Fruit fly (Drosophila melanogaster) whole organism, embryonic: ENCODE data around the gene Pex11c.

ENCODE experiments used
- CG10979 ChIP-seq: fragments of 200-800 bp; sonication (Bioruptor generic); optimal IDR thresholded peaks from 2 replicates; lab custom pipeline; 2018; ENCODE audit warnings: missing biosample characterization, mild to moderate bottlenecking, missing genetic modification characterization, moderate library complexity
- CG11456 ChIP-seq: fragments of 200-800 bp; sonication (Bioruptor generic); IDR thresholded peaks from 3 replicates; pipeline ENCODE4 v1.3.6; 2022; ENCODE audit warnings: missing biosample characterization, missing genetic modification characterization
- CG11695 ChIP-seq: fragments of 200-800 bp; sonication (Bioruptor generic); IDR thresholded peaks from 3 replicates; pipeline ENCODE4 v1.3.6; 2022; ENCODE audit warnings: missing biosample characterization, missing genetic modification characterization
- CG11696 ChIP-seq: fragments of 200-800 bp; sonication (Bioruptor generic); IDR thresholded peaks from 2 replicates; pipeline ENCODE4 v1.3.6; 2022; ENCODE audit warnings: missing biosample characterization, missing genetic modification characterization
- CG12299 ChIP-seq: fragments of 200-800 bp; sonication (Bioruptor generic); optimal IDR thresholded peaks from 2 replicates; lab custom pipeline; 2018; ENCODE audit warnings: missing biosample characterization, mild to moderate bottlenecking, missing genetic modification characterization
- CG1233 ChIP-seq: fragments of 200-800 bp; sonication (Bioruptor generic); optimal IDR thresholded peaks from 4 replicates; lab custom pipeline; 2018; ENCODE audit warnings: missing biosample characterization, mild to moderate bottlenecking, missing genetic modification characterization
- CG13624 ChIP-seq: fragments of 200-800 bp; sonication (Bioruptor generic); optimal IDR thresholded peaks from 2 replicates; lab custom pipeline; 2016; ENCODE audit warnings: missing biosample characterization, missing genetic modification characterization
- CG15269 ChIP-seq: fragments of 200-800 bp; sonication (Bioruptor generic); optimal IDR thresholded peaks from 2 replicates; lab custom pipeline; 2018; ENCODE audit warnings: missing biosample characterization, mild to moderate bottlenecking, missing genetic modification characterization, moderate library complexity
- CG15479 ChIP-seq: fragments of 200-800 bp; sonication (Bioruptor generic); optimal IDR thresholded peaks from 3 replicates; lab custom pipeline; 2019; ENCODE audit warnings: missing biosample characterization, mild to moderate bottlenecking, missing genetic modification characterization, moderate library complexity
- CG16813 ChIP-seq: fragments of 200-800 bp; sonication (Bioruptor generic); IDR thresholded peaks from 3 replicates; pipeline ENCODE4 v1.3.6; 2022; ENCODE audit warnings: missing biosample characterization, missing genetic modification characterization; ENCODE audit not compliant: partially characterized antibody
- CG17829 ChIP-seq: fragments of 200-800 bp; optimal IDR thresholded peaks from 2 replicates; lab custom pipeline; 2019; ENCODE audit warnings: missing biosample characterization, mild to moderate bottlenecking, missing genetic modification characterization, moderate library complexity
- CG2120 ChIP-seq: fragments of 200-800 bp; sonication (Bioruptor generic); optimal IDR thresholded peaks from 3 replicates; lab custom pipeline; 2016; ENCODE audit warnings: missing biosample characterization, missing genetic modification characterization
- CG2678 ChIP-seq: fragments of 200-800 bp; sonication (Bioruptor generic); optimal IDR thresholded peaks from 3 replicates; lab custom pipeline; 2019; ENCODE audit warnings: missing biosample characterization, mild to moderate bottlenecking, missing genetic modification characterization, moderate library complexity
- CG2889 ChIP-seq: fragments of 200-800 bp; sonication (Bioruptor generic); IDR thresholded peaks from 3 replicates; pipeline ENCODE4 v1.3.6; 2022; ENCODE audit warnings: missing biosample characterization, missing genetic modification characterization
- CG3407 ChIP-seq: fragments of 200-800 bp; sonication (Bioruptor generic); optimal IDR thresholded peaks from 2 replicates; lab custom pipeline; 2018; ENCODE audit warnings: missing biosample characterization, mild to moderate bottlenecking, missing genetic modification characterization
- CG4617 ChIP-seq: fragments of 200-800 bp; sonication (Bioruptor generic); optimal IDR thresholded peaks from 3 replicates; lab custom pipeline; 2016; ENCODE audit warnings: missing biosample characterization, missing genetic modification characterization, borderline replicate concordance
- CG4707 ChIP-seq: fragments of 200-800 bp; sonication (Bioruptor generic); optimal IDR thresholded peaks from 2 replicates; lab custom pipeline; 2018; ENCODE audit warnings: missing biosample characterization, mild to moderate bottlenecking, missing genetic modification characterization, moderate library complexity
- CG6272 ChIP-seq: fragments of 200-800 bp; sonication (Bioruptor generic); IDR thresholded peaks from 2 replicates; pipeline ENCODE4 v1.3.6; 2022; ENCODE audit warnings: missing biosample characterization, missing genetic modification characterization
- CG6683 ChIP-seq: fragments of 200-800 bp; sonication (Bioruptor generic); optimal IDR thresholded peaks from 2 replicates; lab custom pipeline; 2017; ENCODE audit warnings: missing biosample characterization, mild to moderate bottlenecking, missing genetic modification characterization, missing genetic modification reagents
- CG9727 ChIP-seq: fragments of 200-800 bp; sonication (Bioruptor generic); optimal IDR thresholded peaks from 3 replicates; lab custom pipeline; 2017; ENCODE audit warnings: missing biosample characterization, mild to moderate bottlenecking, missing genetic modification characterization
- CG9932 ChIP-seq: fragments of 200-800 bp; sonication (Bioruptor generic); IDR thresholded peaks from 2 replicates; pipeline ENCODE4 v1.3.6; 2022; ENCODE audit warnings: missing biosample characterization, missing genetic modification characterization
- Chrac-16 ChIP-seq: fragments of 200-800 bp; sonication (Bioruptor generic); optimal IDR thresholded peaks from 3 replicates; lab custom pipeline; 2016; ENCODE audit warnings: missing biosample characterization, missing genetic modification characterization
- Gug ChIP-seq: fragments of 200-800 bp; sonication (Bioruptor generic); IDR thresholded peaks from 4 replicates; pipeline ENCODE4 v1.3.6; 2022; ENCODE audit warnings: missing biosample characterization, missing genetic modification characterization
- H2.0 ChIP-seq: fragments of 200-800 bp; sonication (Bioruptor generic); IDR thresholded peaks from 2 replicates; pipeline ENCODE4 v1.3.6; 2022; ENCODE audit warnings: missing biosample characterization, missing genetic modification characterization
- HLHmδ ChIP-seq: fragments of 200-800 bp; sonication (Bioruptor generic); optimal IDR thresholded peaks from 2 replicates; lab custom pipeline; 2018; ENCODE audit warnings: missing biosample characterization, mild to moderate bottlenecking, missing genetic modification characterization, moderate library complexity
- Kr ChIP-seq: fragments of 200-800 bp; sonication (Bioruptor generic); optimal IDR thresholded peaks from 2 replicates; lab custom pipeline; 2017; ENCODE audit warnings: missing biosample characterization, mild to moderate bottlenecking, missing genetic modification characterization
- Mrtf ChIP-seq: fragments of 200-800 bp; sonication (Bioruptor generic); IDR thresholded peaks from 3 replicates; pipeline ENCODE4 v1.3.6; 2022; ENCODE audit warnings: missing biosample characterization, missing genetic modification characterization
- Oaz ChIP-seq: fragments of 200-800 bp; sonication (Bioruptor generic); IDR thresholded peaks from 2 replicates; pipeline ENCODE4 v1.3.6; 2022; ENCODE audit warnings: missing biosample characterization, missing genetic modification characterization
- Rx ChIP-seq: fragments of 200-800 bp; sonication (Bioruptor generic); IDR thresholded peaks from 2 replicates; pipeline ENCODE4 v1.3.6; 2022; ENCODE audit warnings: missing biosample characterization, missing genetic modification characterization
- Side ChIP-seq: fragments of 200-800 bp; sonication (Bioruptor generic); optimal IDR thresholded peaks from 2 replicates; lab custom pipeline; 2016; ENCODE audit warnings: missing biosample characterization, missing genetic modification characterization
- Stat92E ChIP-seq, 3 experiments: fragments of >200 bp in 2 of 3; fragments of 200-800 bp in 1 of 3; sonication (Bioruptor generic) in 1 of 3; optimal IDR thresholded peaks; 2 replicates each; lab custom pipeline; 2017 to 2019; ENCODE audit warnings: missing biosample characterization in 3 of 3, missing genetic modification characterization in 3 of 3, mild to moderate bottlenecking in 1 of 3, moderate library complexity in 1 of 3
- Xbp1 ChIP-seq: fragments of 200-800 bp; sonication (Bioruptor generic); optimal IDR thresholded peaks from 3 replicates; lab custom pipeline; 2016; ENCODE audit warnings: missing biosample characterization, mild to moderate bottlenecking, missing genetic modification characterization
- Xrp1 ChIP-seq: fragments of 200-800 bp; sonication (Bioruptor generic); IDR thresholded peaks from 2 replicates; pipeline ENCODE4 v1.3.6; 2022; ENCODE audit warnings: missing biosample characterization, missing genetic modification characterization
- ase ChIP-seq: fragments of 200-800 bp; sonication (Bioruptor generic); IDR thresholded peaks from 3 replicates; pipeline ENCODE4 v1.3.6; 2022; ENCODE audit warnings: missing biosample characterization, missing genetic modification characterization
- bab2 ChIP-seq: fragments of 200-800 bp; sonication (Bioruptor generic); optimal IDR thresholded peaks from 2 replicates; lab custom pipeline; 2016; ENCODE audit warnings: missing biosample characterization, missing genetic modification characterization
- crol ChIP-seq: fragments of 200-800 bp; sonication (Bioruptor generic); IDR thresholded peaks from 2 replicates; pipeline ENCODE4 v1.3.6; 2022; ENCODE audit warnings: missing biosample characterization, missing genetic modification characterization
- disco-r ChIP-seq: fragments of 200-800 bp; sonication (Bioruptor generic); optimal IDR thresholded peaks from 2 replicates; lab custom pipeline; 2016; ENCODE audit warnings: missing biosample characterization, missing genetic modification characterization
- dmrt11E ChIP-seq: fragments of 200-800 bp; sonication (Bioruptor generic); optimal IDR thresholded peaks from 3 replicates; lab custom pipeline; 2018; ENCODE audit warnings: missing biosample characterization, mild to moderate bottlenecking, missing genetic modification characterization, moderate library complexity
- jigr1 ChIP-seq: fragments of 200-800 bp; sonication (Bioruptor generic); IDR thresholded peaks from 3 replicates; pipeline ENCODE4 v1.3.6; 2022; ENCODE audit warnings: missing biosample characterization, missing genetic modification characterization
- lola ChIP-seq, 3 experiments: fragments of >200 bp in 2 of 3; fragments of 200-800 bp in 1 of 3; sonication (Bioruptor generic) in 1 of 3; optimal IDR thresholded peaks; 2 replicates each; lab custom pipeline; 2017 to 2019; ENCODE audit warnings: missing biosample characterization in 3 of 3, missing genetic modification characterization in 3 of 3, mild to moderate bottlenecking in 1 of 3, moderate library complexity in 1 of 3
- oc ChIP-seq: fragments of 200-800 bp; sonication (Bioruptor generic); optimal IDR thresholded peaks from 2 replicates; lab custom pipeline; 2018; ENCODE audit warnings: missing biosample characterization, mild to moderate bottlenecking, missing genetic modification characterization, moderate library complexity
- odd ChIP-seq: fragments of 200-800 bp; sonication (Bioruptor generic); optimal IDR thresholded peaks from 2 replicates; lab custom pipeline; 2017; ENCODE audit warnings: missing biosample characterization, mild to moderate bottlenecking, missing genetic modification characterization
- peb ChIP-seq: fragments of 200-800 bp; sonication (Bioruptor generic); IDR thresholded peaks from 2 replicates; pipeline ENCODE4 v1.3.6; 2022; ENCODE audit warnings: missing biosample characterization, missing genetic modification characterization
- prd ChIP-seq, 3 experiments: fragments of >200 bp in 2 of 3; fragments of 200-800 bp in 1 of 3; sonication (Bioruptor generic) in 1 of 3; optimal IDR thresholded peaks in 2 of 3; IDR thresholded peaks in 1 of 3; 2 replicates in 2 of 3; 3 replicates in 1 of 3; pipeline versions ENCODE4 v1.3.6 to Lab custom; 2017 to 2022; ENCODE audit warnings: missing biosample characterization in 1 of 3, missing genetic modification characterization in 1 of 3
- slp2 ChIP-seq: fragments of 200-800 bp; sonication (Bioruptor generic); optimal IDR thresholded peaks from 2 replicates; lab custom pipeline; 2016; ENCODE audit warnings: missing biosample characterization, missing genetic modification characterization
- sqz ChIP-seq: fragments of 200-800 bp; sonication (Bioruptor generic); optimal IDR thresholded peaks from 3 replicates; lab custom pipeline; 2018; ENCODE audit warnings: missing biosample characterization, mild to moderate bottlenecking, missing genetic modification characterization
- sug ChIP-seq: fragments of 200-800 bp; optimal IDR thresholded peaks from 2 replicates; lab custom pipeline; 2019; ENCODE audit warnings: missing biosample characterization, mild to moderate bottlenecking, missing genetic modification characterization, moderate library complexity
- tgo ChIP-seq: fragments of 200-800 bp; sonication (Bioruptor generic); IDR thresholded peaks from 3 replicates; pipeline ENCODE4 v1.3.6; 2022; ENCODE audit warnings: missing biosample characterization, missing genetic modification characterization
- wek ChIP-seq: fragments of 200-800 bp; sonication (Bioruptor generic); optimal IDR thresholded peaks from 3 replicates; lab custom pipeline; 2018; ENCODE audit warnings: missing biosample characterization, mild to moderate bottlenecking, missing genetic modification characterization, moderate library complexity
- wor ChIP-seq: fragments of 200-800 bp; sonication (Bioruptor generic); IDR thresholded peaks from 2 replicates; pipeline ENCODE4 v1.3.6; 2022; ENCODE audit warnings: missing biosample characterization, missing genetic modification characterization

Pex11c gene

DNA sequence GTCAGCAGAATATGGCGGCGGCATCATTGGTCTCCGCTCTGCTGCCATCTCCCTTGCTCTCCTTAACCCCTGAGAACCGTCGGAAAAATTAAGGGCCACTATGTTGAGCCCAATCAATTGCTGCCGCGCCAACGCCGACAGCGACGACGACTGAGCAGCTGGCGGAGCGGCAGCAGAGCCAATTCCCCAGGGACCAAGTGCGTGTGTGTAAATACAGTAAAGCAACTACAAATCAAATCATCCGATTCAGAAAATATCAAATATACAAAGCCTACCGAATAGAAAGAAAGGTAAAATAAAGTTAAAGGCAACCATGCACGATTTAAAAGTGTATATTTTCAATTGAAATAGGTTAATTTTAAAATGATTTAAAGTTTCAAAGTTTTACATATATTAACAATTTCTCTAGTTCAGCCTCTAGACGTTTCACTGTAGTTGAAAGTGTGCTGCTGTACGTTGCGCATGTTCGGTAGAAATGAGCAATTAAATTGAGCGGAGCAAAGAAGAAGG, 46.4 kb upstream of the Pex11c start (continued):
- no peak for TF ChIP-seq CG15479
- TF ChIP-seq Side (GFP tag; lab: Kevin White, UChicago) = peak; percentile 54
- TF ChIP-seq Xbp1 (GFP tag; lab: Kevin White, UChicago) = peak; percentile 41
- no peak for TF ChIP-seq CG12299 (tag; lab: Kevin White, UChicago)
- no peak for TF ChIP-seq H2.0
- no peak for TF ChIP-seq oc (tag; lab: Kevin White, UChicago)
- TF ChIP-seq peb = peak; percentile 38; the same call in 1 of the 2 replicates
- 0 out of 3 replicates have a peak, but pooled peaks have one; percentile 8 for TF ChIP-seq Mrtf (GFP tag; lab: Robert Waterston, UW)
- no peak for TF ChIP-seq CG6272 (GFP tag; lab: Robert Waterston, UW)
- peak; percentile 61 for TF ChIP-seq tgo (GFP tag; lab: Robert Waterston, UW)
- TF ChIP-seq CG10979 (tag; lab: Kevin White, UChicago) = peak; percentile 71
- no peak for TF ChIP-seq CG16813
- peak; percentile 46 for TF ChIP-seq CG15269 (tag; lab: Kevin White, UChicago)
- TF ChIP-seq CG3407 (GFP tag; lab: Kevin White, UChicago) = peak; percentile 5
- peak; percentile 21 for TF ChIP-seq Chrac-16 (GFP tag; lab: Kevin White, UChicago)
- TF ChIP-seq CG17829 (tag; lab: Kevin White, UChicago) = peak; percentile 44
- TF ChIP-seq slp2 (GFP tag; lab: Kevin White, UChicago) = peak; percentile 24
- TF ChIP-seq crol (GFP tag; lab: Robert Waterston, UW) = no peak
- TF ChIP-seq Oaz (GFP tag; lab: Robert Waterston, UW) = no peak
- no peak for TF ChIP-seq CG11456 (GFP tag; lab: Robert Waterston, UW)
- no peak for TF ChIP-seq Stat92E (GFP tag; optimal IDR thresholded peaks at IDR 0.05; lab: Kevin White, UChicago)
- no peak for TF ChIP-seq Rx
- TF ChIP-seq CG9727 (GFP tag; lab: Kevin White, UChicago) = peak; percentile 74
- peak; percentile 42 for TF ChIP-seq CG13624 (GFP tag; lab: Kevin White, UChicago)
- no peak for TF ChIP-seq Kr (GFP tag; lab: Kevin White, UChicago)
- no peak for TF ChIP-seq odd
- no peak for TF ChIP-seq prd (optimal IDR thresholded peaks at IDR 0.05; lab: Kevin White, UChicago)
- peak; percentile 42; the same call in 1 of the 3 replicates for TF ChIP-seq prd (GFP tag; IDR thresholded peaks at IDR 0.05; lab: Robert Waterston, UW)
- TF ChIP-seq CG11695 = 0 out of 3 replicates have a peak, but pooled peaks have one; percentile 37
- TF ChIP-seq wor (GFP tag; lab: Robert Waterston, UW) = no peak
- peak; percentile 47 for TF ChIP-seq dmrt11E
- TF ChIP-seq jigr1 (GFP tag; lab: Robert Waterston, UW) = no peak
- peak; percentile 12 for TF ChIP-seq sqz (GFP tag; lab: Kevin White, UChicago)
- TF ChIP-seq CG4617 (GFP tag; lab: Kevin White, UChicago) = no peak
- peak; percentile 34 for TF ChIP-seq bab2 (GFP tag; lab: Kevin White, UChicago)
- no peak for TF ChIP-seq CG2889 (GFP tag; lab: Robert Waterston, UW)
- TF ChIP-seq CG6683 (GFP tag; lab: Kevin White, UChicago) = peak; percentile 64
- no peak for TF ChIP-seq disco-r (GFP tag; lab: Kevin White, UChicago)
- TF ChIP-seq sug (tag; lab: Kevin White, UChicago) = peak; percentile 45
- no peak for TF ChIP-seq Gug
- no peak for TF ChIP-seq wek (GFP tag; lab: Kevin White, UChicago)
- TF ChIP-seq ase (GFP tag; lab: Robert Waterston, UW) = no peak
- peak; percentile 60; the same call in 1 of the 2 replicates for TF ChIP-seq Xrp1 (GFP tag; lab: Robert Waterston, UW)
- no peak for TF ChIP-seq CG4707 (GFP tag; lab: Kevin White, UChicago)
- TF ChIP-seq CG9932 (GFP tag; lab: Robert Waterston, UW) = peak; percentile 59
- TF ChIP-seq HLHmδ (GFP tag; lab: Kevin White, UChicago) = no peak
- TF ChIP-seq CG1233 (GFP tag; lab: Kevin White, UChicago) = peak; percentile 9
- TF ChIP-seq CG2120 (GFP tag; lab: Kevin White, UChicago) = peak; percentile 77
- peak; percentile 81 for TF ChIP-seq CG2678 (tag; lab: Kevin White, UChicago)
- TF ChIP-seq CG11696 (GFP tag; lab: Robert Waterston, UW) = no peak
- peak in 1 of 3 experiments; percentile 50 for TF ChIP-seq lola (GFP tag; optimal IDR thresholded peaks at IDR 0.05; lab: Kevin White, UChicago)
